Fruit fly (Drosophila melanogaster) whole organism, adult: ENCODE results near the gene CG34250.

Source experiments
- CG11617 ChIP-seq: fragments of 200-800 bp; sonication (Bioruptor generic); optimal IDR thresholded peaks from 2 replicates; lab custom pipeline; 2017; ENCODE audit warnings: mild to moderate bottlenecking, missing biosample characterization, missing genetic modification reagents, missing genetic modification characterization
- CG12768 ChIP-seq: fragments of 200-800 bp; sonication (Bioruptor generic); optimal IDR thresholded peaks from 2 replicates; lab custom pipeline; 2017; ENCODE audit warnings: missing biosample characterization, missing genetic modification characterization, mild to moderate bottlenecking, moderate library complexity, missing genetic modification reagents
- CG14711 ChIP-seq: fragments of 200-800 bp; sonication (Bioruptor generic); optimal IDR thresholded peaks from 2 replicates; lab custom pipeline; 2018; ENCODE audit warnings: missing biosample characterization, mild to moderate bottlenecking, missing genetic modification characterization, moderate library complexity
- CG1620 ChIP-seq: fragments of 200-800 bp; sonication (Bioruptor generic); optimal IDR thresholded peaks from 2 replicates; lab custom pipeline; 2016; ENCODE audit warnings: missing biosample characterization, missing genetic modification characterization
- CG33017 ChIP-seq: fragments of 200-800 bp; sonication (Bioruptor generic); optimal IDR thresholded peaks from 2 replicates; lab custom pipeline; 2018; ENCODE audit warnings: missing biosample characterization, mild to moderate bottlenecking, missing genetic modification characterization, moderate library complexity
- CG5204 ChIP-seq: fragments of 200-800 bp; sonication (Bioruptor generic); optimal IDR thresholded peaks from 2 replicates; lab custom pipeline; 2016; ENCODE audit warnings: missing biosample characterization, missing genetic modification characterization
- CG7045 ChIP-seq: fragments of 200-800 bp; sonication (Bioruptor generic); optimal IDR thresholded peaks from 2 replicates; lab custom pipeline; 2017; ENCODE audit warnings: missing biosample characterization, mild to moderate bottlenecking, missing genetic modification characterization
- CG7101 ChIP-seq: fragments of 200-800 bp; sonication (Bioruptor generic); optimal IDR thresholded peaks from 2 replicates; lab custom pipeline; 2018; ENCODE audit warnings: missing biosample characterization, mild to moderate bottlenecking, missing genetic modification characterization, moderate library complexity
- Clk ChIP-seq: fragments of 200-800 bp; sonication (Bioruptor generic); optimal IDR thresholded peaks from 2 replicates; lab custom pipeline; 2017; ENCODE audit warnings: missing biosample characterization, missing genetic modification characterization
- Crg-1 ChIP-seq: fragments of 200-800 bp; sonication (Bioruptor generic); optimal IDR thresholded peaks from 2 replicates; lab custom pipeline; 2016; ENCODE audit warnings: missing biosample characterization, missing genetic modification characterization
- Hr96 ChIP-seq: fragments of 200-800 bp; sonication (Bioruptor generic); optimal IDR thresholded peaks from 2 replicates; lab custom pipeline; 2016; ENCODE audit warnings: missing biosample characterization, missing genetic modification characterization
- Mnt ChIP-seq: fragments of 200-800 bp; sonication (Bioruptor generic); optimal IDR thresholded peaks from 2 replicates; lab custom pipeline; 2016; ENCODE audit warnings: missing biosample characterization, mild to moderate bottlenecking, missing genetic modification characterization
- bab1 ChIP-seq: fragments of 200-800 bp; sonication (Bioruptor generic); optimal IDR thresholded peaks from 3 replicates; lab custom pipeline; 2019; ENCODE audit warnings: missing biosample characterization, mild to moderate bottlenecking, missing genetic modification characterization, moderate library complexity
- cic ChIP-seq: fragments of 200-800 bp; sonication (Bioruptor generic); optimal IDR thresholded peaks from 2 replicates; lab custom pipeline; 2017; ENCODE audit warnings: missing biosample characterization, mild to moderate bottlenecking, missing genetic modification characterization, moderate library complexity
- cnc ChIP-seq, 2 experiments: fragments of >200 bp; optimal IDR thresholded peaks; 2 replicates each; lab custom pipeline; 2017
- kay ChIP-seq: fragments of 200-800 bp; sonication (Bioruptor generic); peaks from one replicate; lab custom pipeline; 2016; ENCODE audit warnings: missing biosample characterization, missing genetic modification characterization, borderline replicate concordance
- ovo ChIP-seq: fragments of 200-800 bp; sonication (Bioruptor generic); optimal IDR thresholded peaks from 2 replicates; lab custom pipeline; 2016; ENCODE audit warnings: missing biosample characterization, missing genetic modification characterization
- pad ChIP-seq: fragments of 200-800 bp; sonication (Bioruptor generic); optimal IDR thresholded peaks from 3 replicates; lab custom pipeline; 2017; ENCODE audit warnings: missing biosample characterization, missing genetic modification characterization, mild to moderate bottlenecking, moderate library complexity, missing genetic modification reagents
- tj ChIP-seq: fragments of 200-800 bp; sonication (Bioruptor generic); optimal IDR thresholded peaks from 3 replicates; lab custom pipeline; 2017; ENCODE audit warnings: missing biosample characterization, mild to moderate bottlenecking, missing genetic modification characterization, moderate library complexity
- toe ChIP-seq: fragments of 200-800 bp; sonication (Bioruptor generic); optimal IDR thresholded peaks from 2 replicates; lab custom pipeline; 2016; ENCODE audit warnings: missing biosample characterization, missing genetic modification characterization

Gene CG34250

DNA sequence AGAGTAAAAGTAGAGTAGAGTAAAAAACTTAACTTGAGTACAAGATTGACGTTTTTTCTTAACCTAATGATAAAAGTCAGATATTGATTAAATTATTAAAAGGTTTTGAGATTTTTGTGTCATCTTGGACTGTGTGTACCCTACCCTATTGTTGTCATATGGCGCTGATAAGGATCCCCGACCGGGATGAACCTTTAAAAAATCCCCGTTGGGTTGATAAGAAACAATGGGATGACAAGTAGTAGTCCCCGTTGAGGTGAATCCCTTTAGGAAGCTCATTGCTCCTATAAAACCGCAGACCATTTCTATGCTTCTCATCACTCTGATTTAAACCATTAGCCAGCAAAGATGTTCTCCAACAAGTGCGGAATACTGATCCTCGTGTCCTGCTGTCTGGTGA is 18.5 kb downstream of the CG34250 start, which contains the start of gene edin:
Gene edin (plus strand): TSS at position 340 of the 400 bp plus-strand sequence.
- TF ChIP-seq Clk (GFP tag; lab: Kevin White, UChicago) (no peak), CG7101 (no peak), cnc (optimal IDR thresholded peaks at IDR 0.05; lab: Kevin White, UChicago) (no peak), bab1 (GFP tag; lab: Kevin White, UChicago) (no peak), toe (no peak), kay (GFP tag; lab: Kevin White, UChicago) (no peak), CG33017 (tag; lab: Kevin White, UChicago) (no peak), CG14711 (tag; lab: Kevin White, UChicago) (no peak), Hr96 (GFP tag; lab: Kevin White, UChicago) (no peak), CG1620 (GFP tag; lab: Kevin White, UChicago) (no peak), CG12768 (no peak), pad (GFP tag; lab: Kevin White, UChicago) (no peak), CG5204 (no peak), CG7045 (GFP tag; lab: Kevin White, UChicago) (no peak), ovo (GFP tag; lab: Kevin White, UChicago) (no peak), cic (GFP tag; lab: Kevin White, UChicago) (no peak), CG11617 (GFP tag; lab: Kevin White, UChicago) (no peak)

dm6 chr3L:17495266-17495961 is 19.4 kb downstream of the CG34250 start:
- TF ChIP-seq CG11617 (GFP tag; lab: Kevin White, UChicago) (no peak), pad (GFP tag; lab: Kevin White, UChicago) (no peak), toe (no peak), CG33017 (tag; lab: Kevin White, UChicago) (no peak), ovo (GFP tag; lab: Kevin White, UChicago) (no peak), tj (GFP tag; lab: Kevin White, UChicago) (no peak), bab1 (GFP tag; lab: Kevin White, UChicago) (no peak), cic (GFP tag; lab: Kevin White, UChicago) (no peak)

- TF ChIP-seq Clk (GFP tag; lab: Kevin White, UChicago), result no peak
- no peak for TF ChIP-seq CG12768
- TF ChIP-seq toe, result no peak
- no peak for TF ChIP-seq tj (GFP tag; lab: Kevin White, UChicago)
- TF ChIP-seq Hr96 (GFP tag; lab: Kevin White, UChicago), result no peak
- no peak for TF ChIP-seq kay (GFP tag; lab: Kevin White, UChicago)
- no peak for TF ChIP-seq CG7045 (GFP tag; lab: Kevin White, UChicago)
- no peak for TF ChIP-seq CG33017 (tag; lab: Kevin White, UChicago)
- TF ChIP-seq bab1 (GFP tag; lab: Kevin White, UChicago), result no peak
Measured at dm6 chr3L:17496012-17496411, 20.0 kb downstream of the CG34250 start.

DNA sequence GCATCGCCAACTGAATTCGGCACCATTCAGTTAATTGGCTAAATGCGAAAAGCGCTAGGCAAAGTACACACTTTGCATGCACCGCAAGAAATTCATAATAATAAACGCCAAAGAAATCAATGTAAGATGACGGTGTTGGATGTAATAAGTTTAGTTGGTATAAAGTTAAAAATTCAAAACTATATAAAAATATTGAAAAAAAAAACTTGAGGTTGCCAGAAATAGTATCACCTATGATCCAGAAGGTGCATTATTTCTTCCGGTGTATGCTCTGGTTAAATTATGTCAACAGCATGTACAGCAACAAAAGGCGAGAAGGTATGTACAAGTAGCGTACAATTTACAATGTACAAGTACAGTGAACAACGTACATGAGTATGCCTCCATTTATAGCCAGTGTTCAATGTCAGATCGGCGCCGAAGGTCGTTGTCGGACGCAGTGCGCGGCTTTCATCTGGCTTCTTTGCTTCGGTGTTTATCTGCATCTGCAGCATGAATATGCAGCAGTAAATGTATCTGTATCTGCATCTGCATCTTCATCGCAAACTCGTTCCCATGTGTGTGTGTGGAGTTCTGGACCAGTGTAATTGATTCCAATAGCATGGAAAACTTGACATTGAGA is 21.0 kb downstream of the CG34250 start:
- TF ChIP-seq Hr96 (GFP tag; lab: Kevin White, UChicago) (no peak), CG7101 (no peak), Clk (GFP tag; lab: Kevin White, UChicago) (no peak), bab1 (GFP tag; lab: Kevin White, UChicago) (no peak), Crg-1 (GFP tag; lab: Kevin White, UChicago) (no peak), kay (GFP tag; lab: Kevin White, UChicago) (no peak), CG11617 (GFP tag; lab: Kevin White, UChicago) (no peak), CG1620 (GFP tag; lab: Kevin White, UChicago) (no peak), CG14711 (tag; lab: Kevin White, UChicago) (no peak), Mnt (GFP tag; lab: Kevin White, UChicago) (no peak), CG7045 (GFP tag; lab: Kevin White, UChicago) (no peak), tj (GFP tag; lab: Kevin White, UChicago) (no peak), CG33017 (tag; lab: Kevin White, UChicago) (no peak), pad (GFP tag; lab: Kevin White, UChicago) (no peak), toe (no peak), CG12768 (no peak), cic (GFP tag; lab: Kevin White, UChicago) (no peak), cnc (optimal IDR thresholded peaks at IDR 0.05; lab: Kevin White, UChicago) (no peak), CG5204 (no peak)

DNA sequence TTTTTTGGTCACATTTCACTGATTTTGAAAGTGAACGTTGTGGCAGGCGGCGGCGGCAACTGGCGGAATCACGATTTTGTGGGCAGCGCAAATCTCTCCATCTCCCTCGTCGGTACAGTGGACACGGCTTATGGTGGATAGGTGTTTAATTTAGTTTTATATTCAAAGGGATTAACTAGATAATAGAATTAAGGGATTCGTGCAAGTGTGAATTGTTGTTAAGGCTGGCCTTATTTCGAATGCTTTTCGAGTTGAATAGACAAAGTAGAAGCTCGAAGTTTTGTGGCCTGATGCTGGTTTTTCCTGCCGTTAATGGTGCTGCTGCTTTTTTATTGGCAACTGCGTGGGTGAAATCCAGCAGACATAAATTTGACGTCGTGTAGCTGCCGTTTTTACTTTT is 21.9 kb downstream of the CG34250 start:
- TF ChIP-seq CG7101, result no peak
- TF ChIP-seq cic (GFP tag; lab: Kevin White, UChicago), result no peak
- TF ChIP-seq Hr96 (GFP tag; lab: Kevin White, UChicago), result no peak
- TF ChIP-seq ovo (GFP tag; lab: Kevin White, UChicago), result no peak
- no peak for TF ChIP-seq CG1620 (GFP tag; lab: Kevin White, UChicago)
- no peak for TF ChIP-seq CG5204
- TF ChIP-seq bab1 (GFP tag; lab: Kevin White, UChicago), result no peak
